Worm (Caenorhabditis elegans): ENCODE results near the gene gst-1.
A peak's percentile ranks its signal among the peaks of the same experiment; 100 is the strongest.

gst-1 gene

ce11 chrIII:9083118-9083517, 24.0 kb downstream of the gst-1 start:
- TF ChIP-seq med-1 (GFP tag; optimal IDR thresholded peaks at IDR 0.05; ENCODE audit: insufficient read depth) (no peak), klf-2 (GFP tag; conservative IDR thresholded peaks at IDR 0.05) (no peak), T22C8.4 (GFP tag; IDR thresholded peaks at IDR 0.05) (no peak), ztf-29 (GFP tag; IDR thresholded peaks at IDR 0.05) (no peak), cog-1 (tag; optimal IDR thresholded peaks at IDR 0.05) (no peak), ztf-23 (GFP tag; IDR thresholded peaks at IDR 0.05) (no peak), tab-1 (GFP tag; IDR thresholded peaks at IDR 0.05) (no peak), flt-1 (GFP tag; IDR thresholded peaks at IDR 0.05) (no peak), ref-1 (GFP tag; conservative IDR thresholded peaks at IDR 0.05) (no peak)

- TF ChIP-seq tab-1 (GFP tag; IDR thresholded peaks at IDR 0.05), result no peak
- 0 out of 2 replicates have a peak, but pooled peaks have one; percentile 33 for TF ChIP-seq ztf-23 (GFP tag; IDR thresholded peaks at IDR 0.05)
- TF ChIP-seq med-1 (GFP tag; optimal IDR thresholded peaks at IDR 0.05; ENCODE audit: insufficient read depth), result no peak
- no peak for TF ChIP-seq cog-1 (tag; optimal IDR thresholded peaks at IDR 0.05)
- no peak for TF ChIP-seq ztf-29 (GFP tag; IDR thresholded peaks at IDR 0.05)
Observed at ce11 chrIII:9084329-9084728, 25.2 kb downstream of the gst-1 start.

- no peak for TF ChIP-seq ztf-29 (GFP tag; IDR thresholded peaks at IDR 0.05)
- no peak for TF ChIP-seq flt-1 (GFP tag; IDR thresholded peaks at IDR 0.05)
- TF ChIP-seq med-1 (GFP tag; optimal IDR thresholded peaks at IDR 0.05; ENCODE audit: insufficient read depth), result no peak
- no peak for TF ChIP-seq T22C8.4 (GFP tag; IDR thresholded peaks at IDR 0.05)
Observed at ce11 chrIII:9089325-9089823, 30.2 kb downstream of the gst-1 start, which contains the start of the genes mccc-2 and mrpl-44. Gene mccc-2 (minus strand): TSS chrIII:9089375. Gene mrpl-44 (minus strand): TSS chrIII:9089375.

DNA sequence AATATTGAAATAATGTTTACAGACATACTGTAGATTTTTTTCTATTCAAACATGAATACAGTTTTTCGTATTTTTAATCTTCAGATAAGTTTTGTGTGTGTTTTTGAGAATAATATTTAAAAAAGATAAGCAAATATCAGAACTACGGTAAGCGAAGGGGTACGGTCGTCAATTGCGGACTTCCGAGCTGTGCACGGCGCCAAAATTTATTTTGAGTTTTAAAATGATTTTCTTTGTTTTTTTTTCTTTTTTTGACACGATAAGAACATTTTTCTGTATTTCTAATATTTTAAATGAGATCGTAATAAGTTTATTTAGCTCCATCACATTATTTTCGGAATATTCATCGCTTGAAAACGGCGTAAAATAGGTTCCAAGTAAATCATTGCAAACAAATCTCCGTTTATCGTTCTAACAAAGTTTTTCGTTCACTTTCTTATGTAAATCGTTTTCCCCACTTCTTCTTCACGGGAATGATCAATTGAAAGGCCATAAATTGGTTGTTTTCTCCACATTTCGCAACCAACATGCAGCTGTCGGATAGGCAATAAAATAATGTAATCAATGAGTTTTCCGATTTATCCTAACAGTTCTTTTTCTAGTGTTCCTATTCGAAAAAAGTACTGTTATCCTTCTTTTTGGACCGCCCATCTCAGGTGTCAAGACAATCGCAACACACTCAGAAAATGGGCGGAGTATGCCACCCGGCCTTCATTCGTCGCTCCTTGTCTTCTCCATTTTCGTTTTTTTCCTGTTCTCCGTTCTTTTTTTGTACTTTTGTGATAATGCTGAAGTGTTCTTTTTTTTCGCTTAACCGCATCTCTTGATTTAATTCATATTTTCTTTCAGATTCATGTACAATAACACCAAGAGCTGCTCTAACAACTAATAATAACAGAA, 32.5 kb downstream of the gst-1 start, which contains the start of gene glp-1:
glp-1 (plus strand) TSS at position 850 of the 900 bp plus-strand sequence.
- no peak for TF ChIP-seq med-1 (GFP tag; optimal IDR thresholded peaks at IDR 0.05; ENCODE audit: insufficient read depth)
- TF ChIP-seq T22C8.4 (GFP tag; IDR thresholded peaks at IDR 0.05), result no peak
- no peak for TF ChIP-seq cog-1 (tag; optimal IDR thresholded peaks at IDR 0.05)
- no peak for TF ChIP-seq flt-1 (GFP tag; IDR thresholded peaks at IDR 0.05)
- TF ChIP-seq ztf-23 (GFP tag; IDR thresholded peaks at IDR 0.05), result no peak
- TF ChIP-seq ztf-29 (GFP tag; IDR thresholded peaks at IDR 0.05), result no peak
- TF ChIP-seq tab-1 (GFP tag; IDR thresholded peaks at IDR 0.05), result no peak
- no peak for TF ChIP-seq klf-2 (GFP tag; conservative IDR thresholded peaks at IDR 0.05)
- TF ChIP-seq ref-1 (GFP tag; conservative IDR thresholded peaks at IDR 0.05), result no peak

ce11 chrIII:9101212-9101611, 42.1 kb downstream of the gst-1 start, which contains the start of gene ZK507.1:
Gene ZK507.1 (minus strand): TSS chrIII:9101312.
- no peak for TF ChIP-seq klf-2 (GFP tag; conservative IDR thresholded peaks at IDR 0.05)
- no peak for TF ChIP-seq ztf-23 (GFP tag; IDR thresholded peaks at IDR 0.05)
- no peak for TF ChIP-seq ref-1 (GFP tag; conservative IDR thresholded peaks at IDR 0.05)
- TF ChIP-seq flt-1 (GFP tag; IDR thresholded peaks at IDR 0.05), result no peak
- TF ChIP-seq ztf-29 (GFP tag; IDR thresholded peaks at IDR 0.05), result no peak
- no peak for TF ChIP-seq cog-1 (tag; optimal IDR thresholded peaks at IDR 0.05)
- TF ChIP-seq med-1 (GFP tag; optimal IDR thresholded peaks at IDR 0.05; ENCODE audit: insufficient read depth), result no peak
- TF ChIP-seq T22C8.4 (GFP tag; IDR thresholded peaks at IDR 0.05), result no peak
- no peak for TF ChIP-seq tab-1 (GFP tag; IDR thresholded peaks at IDR 0.05)

DNA sequence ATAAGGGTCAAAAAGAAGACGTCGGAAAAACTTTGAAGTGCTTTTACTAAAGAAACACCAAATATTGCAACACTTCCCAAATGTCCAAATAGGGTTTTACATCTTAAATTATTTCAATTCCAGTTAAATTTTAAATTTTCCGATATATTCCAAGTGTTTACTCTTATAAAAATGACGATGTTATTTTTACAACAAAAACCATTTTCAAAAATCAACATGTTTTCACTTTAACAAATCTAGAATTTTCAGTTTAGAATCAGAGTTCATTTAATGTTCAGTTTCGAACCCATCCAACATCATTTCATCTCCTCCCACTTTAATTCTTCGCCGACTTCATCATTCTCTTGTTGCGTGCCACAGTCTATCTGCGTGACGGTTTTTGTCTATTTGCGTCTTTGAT, 44.5 kb downstream of the gst-1 start, which contains the start of gene dos-1:
dos-1 (plus strand) TSS at position 301 of the 400 bp plus-strand sequence.
- TF ChIP-seq T22C8.4 (GFP tag; IDR thresholded peaks at IDR 0.05) (no peak), med-1 (GFP tag; optimal IDR thresholded peaks at IDR 0.05; ENCODE audit: insufficient read depth) (no peak), ref-1 (GFP tag; conservative IDR thresholded peaks at IDR 0.05) (no peak), ztf-23 (GFP tag; IDR thresholded peaks at IDR 0.05) (no peak), tab-1 (GFP tag; IDR thresholded peaks at IDR 0.05) (no peak), ztf-29 (GFP tag; IDR thresholded peaks at IDR 0.05) (no peak), cog-1 (tag; optimal IDR thresholded peaks at IDR 0.05) (no peak), flt-1 (GFP tag; IDR thresholded peaks at IDR 0.05) (no peak), klf-2 (GFP tag; conservative IDR thresholded peaks at IDR 0.05) (no peak)

DNA sequence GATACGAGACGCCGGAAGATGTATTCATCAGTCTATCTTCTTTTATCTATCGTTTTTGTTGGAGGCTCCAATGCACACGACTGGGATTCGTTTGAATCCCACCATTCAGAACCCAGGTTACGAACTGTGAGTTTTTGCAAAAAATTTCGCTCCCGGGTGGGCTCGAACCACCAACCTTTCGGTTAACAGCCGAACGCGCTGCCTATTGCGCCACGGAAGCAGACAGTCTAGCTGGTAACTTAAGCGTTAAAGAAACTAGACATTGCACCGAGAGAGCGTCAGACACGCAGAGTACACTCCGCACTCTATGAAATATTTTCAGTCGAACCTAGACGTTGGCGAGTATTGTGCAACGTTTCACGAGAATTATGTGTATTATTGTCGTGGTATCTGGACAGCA, 44.9 kb downstream of the gst-1 start:
- TF ChIP-seq T22C8.4 (GFP tag; IDR thresholded peaks at IDR 0.05) (peak; percentile 72), flt-1 (GFP tag; IDR thresholded peaks at IDR 0.05) (peak; percentile 92), ztf-29 (GFP tag; IDR thresholded peaks at IDR 0.05) (peak; percentile 40; the same call in 1 of the 2 replicates), med-1 (GFP tag; optimal IDR thresholded peaks at IDR 0.05; ENCODE audit: insufficient read depth) (no peak), cog-1 (tag; optimal IDR thresholded peaks at IDR 0.05) (no peak), klf-2 (GFP tag; conservative IDR thresholded peaks at IDR 0.05) (0 out of 2 replicates have a peak, but pooled peaks have one; percentile 59), tab-1 (GFP tag; IDR thresholded peaks at IDR 0.05) (peak; percentile 87), ref-1 (GFP tag; conservative IDR thresholded peaks at IDR 0.05) (peak; percentile 62), ztf-23 (GFP tag; IDR thresholded peaks at IDR 0.05) (peak; percentile 81)

- TF ChIP-seq ztf-23 (GFP tag; IDR thresholded peaks at IDR 0.05) (no peak), T22C8.4 (GFP tag; IDR thresholded peaks at IDR 0.05) (no peak), cog-1 (tag; optimal IDR thresholded peaks at IDR 0.05) (no peak), ztf-29 (GFP tag; IDR thresholded peaks at IDR 0.05) (no peak), tab-1 (GFP tag; IDR thresholded peaks at IDR 0.05) (no peak), ref-1 (GFP tag; conservative IDR thresholded peaks at IDR 0.05) (no peak), flt-1 (GFP tag; IDR thresholded peaks at IDR 0.05) (no peak), med-1 (GFP tag; optimal IDR thresholded peaks at IDR 0.05; ENCODE audit: insufficient read depth) (no peak), klf-2 (GFP tag; conservative IDR thresholded peaks at IDR 0.05) (no peak)
Observed at ce11 chrIII:9105653-9106052, 46.5 kb downstream of the gst-1 start.

DNA sequence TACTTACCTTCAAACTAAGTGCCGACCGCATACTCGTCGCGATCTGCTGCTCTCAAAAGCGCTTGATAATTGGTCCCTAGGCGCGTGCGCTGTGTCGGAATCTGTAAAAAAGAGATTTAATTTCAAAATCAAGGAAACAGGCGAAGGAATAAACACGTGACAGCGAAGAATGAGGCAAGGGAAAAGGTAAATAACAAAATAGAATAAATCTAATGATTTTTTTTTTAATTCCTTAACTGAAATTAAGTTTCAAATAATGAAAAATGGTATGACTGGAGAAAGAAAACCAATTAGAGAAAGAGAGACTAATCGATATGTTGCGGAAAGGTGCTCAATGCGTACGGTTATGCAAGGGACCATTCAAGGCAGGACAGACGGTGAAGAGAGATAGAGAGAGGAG, 50.0 kb downstream of the gst-1 start, which contains the start of gene cya-1:
cya-1 (minus strand) TSS at position 101 of the 400 bp plus-strand sequence.
- TF ChIP-seq ref-1 (GFP tag; conservative IDR thresholded peaks at IDR 0.05) (no peak), cog-1 (tag; optimal IDR thresholded peaks at IDR 0.05) (no peak), med-1 (GFP tag; optimal IDR thresholded peaks at IDR 0.05; ENCODE audit: insufficient read depth) (no peak), T22C8.4 (GFP tag; IDR thresholded peaks at IDR 0.05) (no peak), ztf-29 (GFP tag; IDR thresholded peaks at IDR 0.05) (no peak), ztf-23 (GFP tag; IDR thresholded peaks at IDR 0.05) (no peak), tab-1 (GFP tag; IDR thresholded peaks at IDR 0.05) (no peak), flt-1 (GFP tag; IDR thresholded peaks at IDR 0.05) (no peak), klf-2 (GFP tag; conservative IDR thresholded peaks at IDR 0.05) (no peak)
